Fruit fly (Drosophila melanogaster): ENCODE results near the gene YL-1.
A peak's percentile ranks its signal among the peaks of the same experiment; 100 is the strongest.

YL-1 gene

dm6 chr2L:11010999-11011398 lies 40.8 kb downstream of the YL-1 start, which contains the start of the genes Art8 and dUTPase (continued):
- TF ChIP-seq zfh1 (GFP tag; IDR thresholded peaks at IDR 0.05) = peak; percentile 72; the same call in 2 of the 3 replicates
- peak; percentile 88 for TF ChIP-seq CG2712 (tag; optimal IDR thresholded peaks at IDR 0.05)
- TF ChIP-seq CG8281 (tag; optimal IDR thresholded peaks at IDR 0.05) = no peak
- no peak for TF ChIP-seq Kr (GFP tag; optimal IDR thresholded peaks at IDR 0.05)
- no peak for TF ChIP-seq cg (GFP tag; optimal IDR thresholded peaks at IDR 0.05)
- TF ChIP-seq sr (GFP tag; IDR thresholded peaks at IDR 0.05) = no peak
- TF ChIP-seq NfI (GFP tag; optimal IDR thresholded peaks at IDR 0.05) = peak; percentile 56
- TF ChIP-seq crc (GFP tag; optimal IDR thresholded peaks at IDR 0.05) = no peak
- TF ChIP-seq mam (GFP tag; optimal IDR thresholded peaks at IDR 0.05) = peak; percentile 46
- peak; percentile 10 for TF ChIP-seq CG9876 (GFP tag; optimal IDR thresholded peaks at IDR 0.05)
- no peak for TF ChIP-seq usp (GFP tag; optimal IDR thresholded peaks at IDR 0.05)
- TF ChIP-seq phol (tag; optimal IDR thresholded peaks at IDR 0.05) = peak; percentile 80
- TF ChIP-seq CG9797 (GFP tag; optimal IDR thresholded peaks at IDR 0.05) = peak; percentile 74
- TF ChIP-seq hbn (GFP tag; IDR thresholded peaks at IDR 0.05; ENCODE audit: partially characterized antibody) = peak; percentile 85
- TF ChIP-seq gcm (GFP tag; optimal IDR thresholded peaks at IDR 0.05) = peak; percentile 58
- peak; percentile 49 for TF ChIP-seq chn (GFP tag; optimal IDR thresholded peaks at IDR 0.05)
- TF ChIP-seq Usf (GFP tag; optimal IDR thresholded peaks at IDR 0.05) = no peak
- peak; percentile 49 for TF ChIP-seq CG2202 (tag; optimal IDR thresholded peaks at IDR 0.05)
- TF ChIP-seq CG16863 (GFP tag; optimal IDR thresholded peaks at IDR 0.05) = peak; percentile 32
- peak; percentile 75 for TF ChIP-seq Nf-YB (GFP tag; optimal IDR thresholded peaks at IDR 0.05)
- TF ChIP-seq wdn (GFP tag; IDR thresholded peaks at IDR 0.05) = peak; percentile 30; the same call in 1 of the 2 replicates
- TF ChIP-seq CG9932 (GFP tag; IDR thresholded peaks at IDR 0.05) = peak; percentile 85
- no peak for TF ChIP-seq prd (optimal IDR thresholded peaks at IDR 0.05)
- TF ChIP-seq prd (GFP tag; IDR thresholded peaks at IDR 0.05) = peak; percentile 76
- TF ChIP-seq CG11560 (tag; IDR thresholded peaks at IDR 0.05) = no peak
- TF ChIP-seq Six4 (GFP tag; optimal IDR thresholded peaks at IDR 0.05) = peak; percentile 75
- no peak for TF ChIP-seq CG7987 (GFP tag; optimal IDR thresholded peaks at IDR 0.05)
- TF ChIP-seq klu (GFP tag; IDR thresholded peaks at IDR 0.05) = peak; percentile 22; the same call in 1 of the 2 replicates
- TF ChIP-seq Adf1 (GFP tag; IDR thresholded peaks at IDR 0.05) = peak; percentile 23
- TF ChIP-seq CG4282 (GFP tag; optimal IDR thresholded peaks at IDR 0.05) = no peak
- TF ChIP-seq CG15479 (GFP tag; optimal IDR thresholded peaks at IDR 0.05) = no peak
- TF ChIP-seq CG1602 (GFP tag; optimal IDR thresholded peaks at IDR 0.05) = peak; percentile 74
- TF ChIP-seq Ets97D (GFP tag; optimal IDR thresholded peaks at IDR 0.05) = peak; percentile 66
- TF ChIP-seq emc (GFP tag; optimal IDR thresholded peaks at IDR 0.05) = no peak
- TF ChIP-seq CG7786 (GFP tag; optimal IDR thresholded peaks at IDR 0.05) = peak; percentile 13
- no peak for TF ChIP-seq CG31388 (GFP tag; optimal IDR thresholded peaks at IDR 0.05)
- TF ChIP-seq seq (GFP tag; IDR thresholded peaks at IDR 0.05) = 0 out of 2 replicates have a peak, but pooled peaks have one; percentile 34
- peak; percentile 47 for TF ChIP-seq CrebB (tag; optimal IDR thresholded peaks at IDR 0.05)
- peak; percentile 93 for TF ChIP-seq unc-4 (GFP tag; IDR thresholded peaks at IDR 0.05; ENCODE audit: partially characterized antibody)
- peak; percentile 23; the same call in 1 of the 2 replicates for TF ChIP-seq CG10959 (GFP tag; IDR thresholded peaks at IDR 0.05)
- TF ChIP-seq tgo (GFP tag; IDR thresholded peaks at IDR 0.05) = peak; percentile 42
- no peak for TF ChIP-seq gce (GFP tag; IDR thresholded peaks at IDR 0.05)
- no peak for TF ChIP-seq shn (GFP tag; optimal IDR thresholded peaks at IDR 0.05)
- peak; percentile 32 for TF ChIP-seq CG10543 (GFP tag; optimal IDR thresholded peaks at IDR 0.05)
- TF ChIP-seq Lhr (GFP tag; optimal IDR thresholded peaks at IDR 0.05) = peak; percentile 53
- no peak for TF ChIP-seq sd (tag; optimal IDR thresholded peaks at IDR 0.05)
- peak; percentile 63 for TF ChIP-seq CG7556 (GFP tag; optimal IDR thresholded peaks at IDR 0.05)
- peak; percentile 82 for TF ChIP-seq pzg (GFP tag; optimal IDR thresholded peaks at IDR 0.05)
- TF ChIP-seq sqz (GFP tag; optimal IDR thresholded peaks at IDR 0.05) = no peak
- peak; percentile 78 for TF ChIP-seq CG42726 (GFP tag; IDR thresholded peaks at IDR 0.05; ENCODE audit: partially characterized antibody)
- TF ChIP-seq Dll (GFP tag; IDR thresholded peaks at IDR 0.05; ENCODE audit: partially characterized antibody) = peak; percentile 96
